Worm (Caenorhabditis elegans): ENCODE measurements around the gene hmg-1.2.
A peak's percentile ranks its signal among the peaks of the same experiment; 100 is the strongest.

DNA sequence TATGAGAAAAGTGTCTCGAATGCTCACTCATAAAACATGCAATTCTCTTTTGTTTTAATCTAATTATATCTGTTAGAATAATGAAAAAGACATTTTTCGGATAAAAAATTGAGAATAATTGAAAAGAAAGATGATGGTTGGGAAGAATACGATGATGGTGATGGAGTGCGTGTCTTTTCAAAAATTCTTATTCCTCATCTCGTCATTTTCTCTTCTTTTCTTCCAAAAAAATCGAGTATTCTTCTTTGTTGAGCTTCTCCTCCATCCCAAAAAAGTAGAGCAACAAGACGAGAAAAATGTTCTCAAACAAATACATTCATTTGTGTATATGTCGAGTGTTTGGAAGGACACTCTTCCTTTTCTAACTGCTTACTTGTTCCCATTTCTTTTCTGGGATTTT, 17.4 kb downstream of the hmg-1.2 start:
- TF ChIP-seq zag-1 (tag; optimal IDR thresholded peaks at IDR 0.05): peak; percentile 27
- TF ChIP-seq ztf-4 (tag; optimal IDR thresholded peaks at IDR 0.05): no peak
- no peak for TF ChIP-seq elt-3 (tag; optimal IDR thresholded peaks at IDR 0.05)
- no peak for TF ChIP-seq unc-39 (tag; optimal IDR thresholded peaks at IDR 0.05)
- no peak for TF ChIP-seq unc-62 (GFP tag; optimal IDR thresholded peaks at IDR 0.05)
- TF ChIP-seq unc-55 (GFP tag; optimal IDR thresholded peaks at IDR 0.05): peak; percentile 77
- no peak for TF ChIP-seq elt-1 (tag; optimal IDR thresholded peaks at IDR 0.05)
- no peak for TF ChIP-seq nhr-237 (tag; optimal IDR thresholded peaks at IDR 0.05)
- no peak for TF ChIP-seq ceh-82 (tag; optimal IDR thresholded peaks at IDR 0.05)

All from whole organism, L2 larva.